Fruit fly (Drosophila melanogaster): ENCODE measurements around the gene Ndf.

Gene Ndf

dm6 chr2L:9966983-9967737 is 36.5 kb upstream of the Ndf start, which contains the start of the genes Dref and RpL13 (continued):
- TF ChIP-seq gt (GFP tag; IDR thresholded peaks at IDR 0.05): 0 out of 2 replicates have a peak, but pooled peaks have one; percentile 16
- TF ChIP-seq CG4854 (GFP tag; optimal IDR thresholded peaks at IDR 0.05): peak; percentile 86
- no peak for TF ChIP-seq Elba2 (GFP tag; optimal IDR thresholded peaks at IDR 0.05)
- peak; percentile 99 for TF ChIP-seq Ets97D (GFP tag; optimal IDR thresholded peaks at IDR 0.05)
- peak; percentile 72 for TF ChIP-seq CG11696 (GFP tag; IDR thresholded peaks at IDR 0.05)
- TF ChIP-seq MTF-1 (GFP tag; optimal IDR thresholded peaks at IDR 0.05; ENCODE audit: borderline replicate concordance): peak; percentile 96
- peak; percentile 51 for TF ChIP-seq pnt (GFP tag; optimal IDR thresholded peaks at IDR 0.05)
- no peak for TF ChIP-seq pan (optimal IDR thresholded peaks at IDR 0.05)
- TF ChIP-seq pan (GFP tag; optimal IDR thresholded peaks at IDR 0.05 in 1 of 2, IDR thresholded peaks at IDR 0.05 in 1 of 2): peak in 1 of 2 experiments; percentile 75
- TF ChIP-seq CG32767 (GFP tag; IDR thresholded peaks at IDR 0.05): peak; percentile 76
- TF ChIP-seq schlank (tag; optimal IDR thresholded peaks at IDR 0.05): peak; percentile 95
- peak; percentile 64 for TF ChIP-seq CTCF (GFP tag; optimal IDR thresholded peaks at IDR 0.05)
- TF ChIP-seq Dip2 (GFP tag; IDR thresholded peaks at IDR 0.05): no peak
- peak; percentile 51 for TF ChIP-seq CG8944 (GFP tag; optimal IDR thresholded peaks at IDR 0.05)
- peak in 1 of 3 experiments; percentile 61 for TF ChIP-seq lola (GFP tag; optimal IDR thresholded peaks at IDR 0.05)
- peak; percentile 81 for TF ChIP-seq Dref (GFP tag; IDR thresholded peaks at IDR 0.05)
- peak; percentile 79 for TF ChIP-seq CG10654 (GFP tag; optimal IDR thresholded peaks at IDR 0.05)
- TF ChIP-seq esg (GFP tag; conservative IDR thresholded peaks at IDR 0.05): peak; percentile 52
- peak; percentile 90; the same call in 2 of the 3 replicates for TF ChIP-seq HLH4C (GFP tag; IDR thresholded peaks at IDR 0.05; ENCODE audit: partially characterized antibody)
- TF ChIP-seq croc (GFP tag; conservative IDR thresholded peaks at IDR 0.05): peak; percentile 20; the same call in 1 of the 3 replicates
- peak; percentile 94 for TF ChIP-seq CG12071 (GFP tag; optimal IDR thresholded peaks at IDR 0.05)
- TF ChIP-seq abd-A (tag; optimal IDR thresholded peaks at IDR 0.05): no peak
- peak; percentile 82 for TF ChIP-seq shn (GFP tag; optimal IDR thresholded peaks at IDR 0.05)
- peak; percentile 91 for TF ChIP-seq CG2875 (GFP tag; optimal IDR thresholded peaks at IDR 0.05)
- TF ChIP-seq CG33213 (GFP tag; optimal IDR thresholded peaks at IDR 0.05): peak; percentile 92
- TF ChIP-seq CG10543 (GFP tag; optimal IDR thresholded peaks at IDR 0.05): peak; percentile 98
- no peak for TF ChIP-seq eve (GFP tag; optimal IDR thresholded peaks at IDR 0.05)
- TF ChIP-seq sna (GFP tag; IDR thresholded peaks at IDR 0.05; ENCODE audit: partially characterized antibody): peak; percentile 86
- peak; percentile 75 for TF ChIP-seq Awh (GFP tag; IDR thresholded peaks at IDR 0.05)
- TF ChIP-seq wdn (GFP tag; IDR thresholded peaks at IDR 0.05): peak; percentile 75
- peak; percentile 97 for TF ChIP-seq Ets65A (GFP tag)
- peak; percentile 93 for TF ChIP-seq Vsx1 (GFP tag; optimal IDR thresholded peaks at IDR 0.05)
- peak; percentile 92 for TF ChIP-seq CG14710 (tag; optimal IDR thresholded peaks at IDR 0.05)
- peak; percentile 63 for TF ChIP-seq CG10321 (GFP tag; IDR thresholded peaks at IDR 0.05)
- peak; percentile 68 for TF ChIP-seq CG31224 (GFP tag; IDR thresholded peaks at IDR 0.05)
- TF ChIP-seq MBD-R2 (GFP tag; IDR thresholded peaks at IDR 0.05): peak; percentile 69
- peak; percentile 80 for TF ChIP-seq CG30020 (tag; optimal IDR thresholded peaks at IDR 0.05)
- peak; percentile 96 for TF ChIP-seq sqz (GFP tag; optimal IDR thresholded peaks at IDR 0.05)
- TF ChIP-seq ash1 (GFP tag; optimal IDR thresholded peaks at IDR 0.05): peak; percentile 95
- peak; percentile 84 for TF ChIP-seq CG7556 (GFP tag; optimal IDR thresholded peaks at IDR 0.05)
- peak; percentile 51 for TF ChIP-seq CG3065 (GFP tag; optimal IDR thresholded peaks at IDR 0.05)
- no peak for TF ChIP-seq Dek (tag; optimal IDR thresholded peaks at IDR 0.05)
- TF ChIP-seq CG14014 (GFP tag; IDR thresholded peaks at IDR 0.05): peak; percentile 66
- 0 out of 4 replicates have a peak, but pooled peaks have one; percentile 22 for TF ChIP-seq chinmo (GFP tag; IDR thresholded peaks at IDR 0.05; ENCODE audit: partially characterized antibody)
- TF ChIP-seq CG1603 (tag; optimal IDR thresholded peaks at IDR 0.05): peak; percentile 90
- peak; percentile 83 for TF ChIP-seq pzg (GFP tag; optimal IDR thresholded peaks at IDR 0.05)
- TF ChIP-seq CG43689 (GFP tag; IDR thresholded peaks at IDR 0.05): peak; percentile 63
- peak; percentile 54 for TF ChIP-seq tup (GFP tag; optimal IDR thresholded peaks at IDR 0.05)
- TF ChIP-seq CG4404 (GFP tag; IDR thresholded peaks at IDR 0.05): peak; percentile 26; the same call in 1 of the 2 replicates
